Worm (Caenorhabditis elegans): Measurements from ENCODE around the gene F09B12.3.

The F09B12.3 gene

DNA sequence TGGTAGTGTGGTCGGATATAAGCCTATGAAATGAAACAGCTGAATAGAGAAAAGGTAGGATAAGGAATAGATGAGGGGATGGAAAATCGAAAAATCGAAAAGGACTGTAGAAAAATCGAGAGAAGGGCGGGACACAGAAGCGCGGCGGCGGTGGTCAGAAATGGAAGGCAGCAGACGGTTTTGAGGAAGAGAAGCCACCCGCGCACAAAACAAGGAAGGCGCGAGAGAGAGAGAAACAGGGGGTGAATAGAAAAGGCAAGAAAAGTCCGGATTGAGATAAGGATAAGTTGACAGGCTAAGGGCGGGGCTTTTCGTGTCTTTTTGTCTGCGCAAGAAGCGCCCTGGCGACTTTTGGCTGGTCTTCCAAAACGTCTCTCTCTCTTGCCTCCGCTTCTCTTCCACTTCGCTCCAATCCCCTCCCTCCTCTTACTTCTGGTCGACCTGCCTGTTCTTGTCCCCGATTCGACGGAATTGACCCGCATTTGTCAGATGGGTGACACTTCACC lies 10.0 kb upstream of the F09B12.3 start, which contains the start of gene mlt-9:
TSS of gene mlt-9 (minus strand) at position 51 of the 506 bp plus-strand sequence.
- TF ChIP-seq zfh-2 (GFP tag; conservative IDR thresholded peaks at IDR 0.05) (peak; percentile 77), hmg-1.2 (GFP tag; IDR thresholded peaks at IDR 0.05) (no peak), Y95B8A.8 (GFP tag; IDR thresholded peaks at IDR 0.05) (no peak), tbp1 (GFP tag; optimal IDR thresholded peaks at IDR 0.05) (no peak), lin-40 (tag; optimal IDR thresholded peaks at IDR 0.05) (no peak)

- TF ChIP-seq tlf-1 (GFP tag; optimal IDR thresholded peaks at IDR 0.05): no peak
- TF ChIP-seq F22D6.2 (tag; optimal IDR thresholded peaks at IDR 0.05): no peak
- no peak for TF ChIP-seq lsl-1 (GFP tag; optimal IDR thresholded peaks at IDR 0.05)
- TF ChIP-seq nhr-120 (GFP tag; IDR thresholded peaks at IDR 0.05): no peak
- TF ChIP-seq F49E8.2 (tag; optimal IDR thresholded peaks at IDR 0.05; ENCODE audit: insufficient read depth): no peak
- TF ChIP-seq mel-28 (tag; optimal IDR thresholded peaks at IDR 0.05; ENCODE audit: borderline replicate concordance): no peak
- no peak for TF ChIP-seq attf-5 (GFP tag; optimal IDR thresholded peaks at IDR 0.05)
- no peak for TF ChIP-seq egl-18 (GFP tag; IDR thresholded peaks at IDR 0.05)
- no peak for TF ChIP-seq Y67H2A.10 (GFP tag; conservative IDR thresholded peaks at IDR 0.05)
- TF ChIP-seq Y53F4B.3 (GFP tag; IDR thresholded peaks at IDR 0.05): no peak
- TF ChIP-seq nhr-179 (tag; optimal IDR thresholded peaks at IDR 0.05): no peak
- TF ChIP-seq ztf-18 (tag; optimal IDR thresholded peaks at IDR 0.05): no peak
- no peak for TF ChIP-seq lir-1 (GFP tag; conservative IDR thresholded peaks at IDR 0.05)
- TF ChIP-seq madf-10 (tag; optimal IDR thresholded peaks at IDR 0.05): no peak
- TF ChIP-seq ceh-79 (tag; optimal IDR thresholded peaks at IDR 0.05): no peak
- no peak for TF ChIP-seq lin-35 (GFP tag; optimal IDR thresholded peaks at IDR 0.05)
- no peak for TF ChIP-seq tbx-9 (tag; optimal IDR thresholded peaks at IDR 0.05; ENCODE audit: borderline replicate concordance)
- TF ChIP-seq egl-44 (GFP tag; IDR thresholded peaks at IDR 0.05): no peak
Observed at ce11 chrX:15104963-15105493, 7.3 kb upstream of the F09B12.3 start.

ce11 chrX:15103481-15103880 lies 5.7 kb upstream of the F09B12.3 start:
- TF ChIP-seq cebp-2 (GFP tag; IDR thresholded peaks at IDR 0.05): 0 out of 2 replicates have a peak, but pooled peaks have one; percentile 24
- no peak for TF ChIP-seq ZK185.1 (tag; optimal IDR thresholded peaks at IDR 0.05; ENCODE audit: poor library complexity, severe bottlenecking)
- no peak for TF ChIP-seq hlh-26 (GFP tag; conservative IDR thresholded peaks at IDR 0.05)
- TF ChIP-seq F52B5.7 (tag; optimal IDR thresholded peaks at IDR 0.05): no peak
- no peak for TF ChIP-seq hlh-12 (tag; optimal IDR thresholded peaks at IDR 0.05)
- TF ChIP-seq ztf-3 (GFP tag; optimal IDR thresholded peaks at IDR 0.05): no peak
- TF ChIP-seq fkh-3 (tag; optimal IDR thresholded peaks at IDR 0.05): no peak
- no peak for TF ChIP-seq sdz-38 (tag; optimal IDR thresholded peaks at IDR 0.05)

- no peak for TF ChIP-seq zfh-2 (GFP tag; conservative IDR thresholded peaks at IDR 0.05)
- TF ChIP-seq dox-1 (GFP tag; IDR thresholded peaks at IDR 0.05): peak; percentile 54; the same call in 1 of the 2 replicates
- no peak for TF ChIP-seq hlh-12 (tag; optimal IDR thresholded peaks at IDR 0.05)
- peak; percentile 84 for TF ChIP-seq hmg-1.2 (GFP tag; IDR thresholded peaks at IDR 0.05)
- TF ChIP-seq cebp-2 (GFP tag; IDR thresholded peaks at IDR 0.05): no peak
- peak; percentile 54 for TF ChIP-seq ceh-27 (GFP tag; optimal IDR thresholded peaks at IDR 0.05)
- TF ChIP-seq nhr-80 (tag; optimal IDR thresholded peaks at IDR 0.05): peak; percentile 56
Observed at ce11 chrX:15100369-15100963, 2.7 kb upstream of the F09B12.3 start, which contains the start of gene dhhc-1. TSS of gene dhhc-1 (minus strand) at chrX:15100419.
